Fruit fly (Drosophila melanogaster) whole organism, larva: Measurements from ENCODE around the gene Tango10.
"Not testable (repeated sequence)": the region's sequence is repeated elsewhere in the genome, so short reads cannot be mapped to it uniquely, and the experiment has no call there.

ENCODE experiments used
- noc ChIP-seq: fragments of 200-800 bp; sonication (Bioruptor generic); optimal IDR thresholded peaks from 3 replicates; lab custom pipeline; 2019; ENCODE audit warnings: missing biosample characterization, mild to moderate bottlenecking, missing genetic modification characterization, moderate library complexity

The Tango10 gene

DNA sequence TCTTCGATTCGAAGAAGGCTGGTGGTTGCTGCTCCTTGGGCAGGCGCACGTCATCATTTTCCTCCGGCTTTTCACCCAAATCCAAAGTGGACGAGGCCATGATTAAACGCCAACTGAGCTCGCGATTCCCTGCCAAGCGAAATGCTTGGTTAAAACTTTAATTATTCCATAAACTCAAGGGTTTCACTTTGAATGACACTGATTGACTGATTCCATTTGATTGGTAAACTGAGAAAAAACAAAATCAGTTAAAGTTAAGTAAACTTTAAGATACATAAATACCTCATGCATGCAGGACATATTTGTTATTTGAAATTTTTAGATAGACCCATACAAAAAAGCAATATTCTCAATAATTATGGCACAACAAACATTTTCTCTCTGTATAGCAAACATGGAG is 13.8 kb downstream of the Tango10 start, which contains the start of gene inaF-A:
Gene inaF-A, minus strand, starts transcription at position 101 of the 400 bp plus-strand sequence.
- TF ChIP-seq noc (tag; lab: Kevin White, UChicago): no peak

DNA sequence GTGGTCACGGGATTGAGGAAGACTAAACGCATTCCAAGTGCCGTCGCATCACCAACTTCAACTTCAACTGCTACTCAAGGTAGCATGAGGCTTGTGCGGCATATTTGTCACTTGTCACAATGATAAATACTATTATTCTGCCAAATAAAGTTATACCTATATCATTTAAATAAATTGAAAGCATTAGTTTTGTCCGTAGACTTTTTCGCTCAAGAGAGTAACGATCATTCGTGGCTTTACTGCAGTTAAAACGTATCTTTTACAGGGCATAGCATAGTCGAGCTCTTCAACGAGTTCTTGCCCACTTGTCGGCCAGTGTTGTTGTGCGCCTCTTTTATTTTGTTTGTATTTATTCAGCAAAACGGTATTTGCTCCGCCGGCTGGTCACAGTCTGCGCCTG is 16.4 kb downstream of the Tango10 start:
- TF ChIP-seq noc (tag; lab: Kevin White, UChicago): no peak

DNA sequence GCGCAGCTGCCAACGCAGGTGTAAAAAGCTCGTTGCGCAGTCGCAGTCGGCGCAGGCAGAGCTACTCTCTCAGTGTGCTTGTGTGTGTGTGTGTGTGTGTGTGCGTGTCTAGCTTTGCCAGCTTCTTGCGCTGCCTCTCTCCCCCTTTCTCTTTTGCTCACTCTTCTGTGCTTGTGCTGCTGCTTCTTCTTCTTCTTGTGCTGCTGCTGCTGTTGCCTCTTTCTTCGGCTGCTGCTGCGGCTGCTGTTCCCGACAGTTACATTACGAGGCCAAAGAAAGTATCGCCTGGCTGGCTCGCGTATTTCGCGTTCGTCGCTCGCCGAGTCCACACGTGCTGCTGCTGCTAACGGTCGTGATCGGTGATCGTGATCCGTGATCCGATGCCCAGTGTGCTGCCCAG is 33.9 kb downstream of the Tango10 start, which contains the start of gene m:
Gene m, plus strand, starts transcription at position 301 of the 400 bp plus-strand sequence.
- TF ChIP-seq noc (tag; lab: Kevin White, UChicago): not testable (repeated sequence)

DNA sequence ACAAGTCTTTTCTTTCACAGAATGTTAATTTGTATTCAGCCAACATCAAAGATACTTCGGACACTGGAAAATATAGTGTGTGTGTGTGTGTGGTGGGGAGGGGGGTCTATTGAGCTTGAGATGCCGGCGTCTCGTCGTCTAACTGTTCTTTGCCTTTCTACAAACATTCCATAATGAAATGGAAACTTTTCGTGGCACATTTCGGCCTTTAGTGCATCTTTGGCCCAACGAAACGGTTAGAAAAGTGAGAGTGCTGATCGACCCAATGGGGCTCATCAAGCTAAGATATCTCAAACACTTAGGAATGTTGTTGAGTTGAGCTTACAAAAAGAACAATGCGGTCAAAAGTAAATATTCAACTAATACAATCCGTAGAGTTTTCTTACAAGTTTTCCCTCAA is 36.8 kb downstream of the Tango10 start:
- TF ChIP-seq noc (tag; lab: Kevin White, UChicago): no peak

DNA sequence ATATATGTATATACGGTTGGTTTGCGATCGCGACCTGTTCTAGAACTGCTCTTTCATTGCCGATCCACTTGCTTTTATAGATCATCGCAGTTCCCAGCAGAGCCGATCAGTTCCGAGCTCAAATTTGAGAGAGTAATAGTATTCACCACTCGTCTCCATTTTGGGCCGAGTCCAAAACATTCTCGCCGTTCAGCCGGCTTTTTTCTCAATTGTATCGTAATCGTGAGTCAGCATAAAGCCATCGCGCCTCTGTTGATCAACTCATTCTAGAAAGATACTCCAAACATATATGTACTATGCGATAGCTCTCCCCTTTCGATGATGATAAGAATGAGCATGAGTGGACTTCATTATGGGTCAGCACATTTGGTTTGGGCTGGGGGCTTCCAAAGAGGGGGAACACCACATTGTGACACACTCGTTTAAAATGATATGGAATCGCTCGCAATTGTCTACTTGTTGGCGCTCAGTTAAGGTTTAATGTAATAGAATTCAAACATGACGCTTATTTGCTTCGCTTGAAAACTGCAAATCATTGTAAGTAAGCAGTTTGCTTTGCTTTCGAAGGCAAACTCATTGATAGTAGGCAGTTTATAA is 44.6 kb downstream of the Tango10 start, which contains the start of gene CG9360:
Gene CG9360, minus strand, starts transcription at position 51 of the 597 bp plus-strand sequence.
- no peak for TF ChIP-seq noc (tag; lab: Kevin White, UChicago)

DNA sequence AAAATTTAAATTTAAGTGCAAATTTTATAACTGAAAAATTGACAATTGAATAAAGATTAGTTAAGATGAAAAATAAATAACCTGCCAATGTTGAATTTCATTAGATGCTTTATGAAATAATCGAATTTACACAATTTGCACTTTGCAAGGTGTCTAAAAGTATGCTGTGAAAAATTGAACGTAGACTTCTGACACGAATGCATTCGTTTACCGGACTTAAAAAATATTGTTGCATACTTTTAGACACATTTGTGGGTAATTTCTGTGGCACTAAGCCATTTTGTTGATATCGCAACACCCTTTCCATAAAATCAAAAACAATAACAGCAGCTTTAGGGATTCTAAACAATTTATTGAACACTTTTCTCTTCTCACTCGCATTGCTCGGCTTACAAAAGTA is 49.4 kb downstream of the Tango10 start:
- no peak for TF ChIP-seq noc (tag; lab: Kevin White, UChicago)
